Fruit fly (Drosophila melanogaster) whole organism, embryonic: Measurements from ENCODE around the gene ATPsynO.

Experiments
- Adf1 ChIP-seq: fragments of 200-800 bp; sonication (Bioruptor generic); IDR thresholded peaks from 2 replicates; pipeline ENCODE4 v1.3.6; 2022; ENCODE audit warnings: missing biosample characterization, missing genetic modification characterization
- Antp ChIP-seq: fragments of 200-800 bp; sonication (Bioruptor generic); optimal IDR thresholded peaks from 3 replicates; lab custom pipeline; 2016; ENCODE audit warnings: missing biosample characterization, missing genetic modification characterization
- CG10431 ChIP-seq: fragments of 200-800 bp; sonication (Bioruptor generic); optimal IDR thresholded peaks from 3 replicates; lab custom pipeline; 2018; ENCODE audit warnings: missing biosample characterization, mild to moderate bottlenecking, missing genetic modification characterization
- CG11456 ChIP-seq: fragments of 200-800 bp; sonication (Bioruptor generic); IDR thresholded peaks from 3 replicates; pipeline ENCODE4 v1.3.6; 2022; ENCODE audit warnings: missing biosample characterization, missing genetic modification characterization
- CG11695 ChIP-seq: fragments of 200-800 bp; sonication (Bioruptor generic); IDR thresholded peaks from 3 replicates; pipeline ENCODE4 v1.3.6; 2022; ENCODE audit warnings: missing biosample characterization, missing genetic modification characterization
- CG12236 ChIP-seq: fragments of 200-800 bp; sonication (Bioruptor generic); optimal IDR thresholded peaks from 2 replicates; lab custom pipeline; 2016; ENCODE audit warnings: missing biosample characterization, missing genetic modification characterization
- CG12391 ChIP-seq: fragments of 200-800 bp; sonication (Bioruptor generic); optimal IDR thresholded peaks from 3 replicates; lab custom pipeline; 2018; ENCODE audit warnings: missing biosample characterization, mild to moderate bottlenecking, missing genetic modification characterization, moderate library complexity
- CG13775 ChIP-seq: fragments of 200-800 bp; sonication (Bioruptor generic); optimal IDR thresholded peaks from 3 replicates; lab custom pipeline; 2017; ENCODE audit warnings: missing biosample characterization, mild to moderate bottlenecking, missing genetic modification characterization
- CG15601 ChIP-seq: fragments of 200-800 bp; sonication (Bioruptor generic); optimal IDR thresholded peaks from 3 replicates; lab custom pipeline; 2019; ENCODE audit warnings: missing biosample characterization, mild to moderate bottlenecking, missing genetic modification characterization, moderate library complexity
- CG16779 ChIP-seq: fragments of 200-800 bp; sonication (Bioruptor generic); IDR thresholded peaks from 2 replicates; pipeline ENCODE4 v1.3.6; 2022; ENCODE audit warnings: missing biosample characterization, missing genetic modification characterization
- CG17385 ChIP-seq: fragments of 200-800 bp; sonication (Bioruptor generic); optimal IDR thresholded peaks from 3 replicates; lab custom pipeline; 2018; ENCODE audit warnings: missing biosample characterization, mild to moderate bottlenecking, missing genetic modification characterization
- CG17829 ChIP-seq: fragments of 200-800 bp; optimal IDR thresholded peaks from 2 replicates; lab custom pipeline; 2019; ENCODE audit warnings: missing biosample characterization, mild to moderate bottlenecking, missing genetic modification characterization, moderate library complexity
- CG1792 ChIP-seq: fragments of 200-800 bp; sonication (Bioruptor generic); optimal IDR thresholded peaks from 2 replicates; lab custom pipeline; 2016; ENCODE audit warnings: missing biosample characterization, missing genetic modification characterization
- CG2129 ChIP-seq: fragments of 200-800 bp; sonication (Bioruptor generic); IDR thresholded peaks from 2 replicates; pipeline ENCODE4 v1.3.6; 2022; ENCODE audit warnings: missing biosample characterization, missing genetic modification characterization; ENCODE audit not compliant: partially characterized antibody
- CG34224 ChIP-seq: fragments of 200-800 bp; sonication (Bioruptor generic); IDR thresholded peaks from 3 replicates; pipeline ENCODE4 v1.3.6; 2022; ENCODE audit warnings: missing biosample characterization, missing genetic modification characterization; ENCODE audit not compliant: partially characterized antibody
- CG4854 ChIP-seq: fragments of 200-800 bp; sonication (Bioruptor generic); optimal IDR thresholded peaks from 2 replicates; lab custom pipeline; 2016; ENCODE audit warnings: missing biosample characterization, missing genetic modification characterization, inconsistent platforms
- CG6254 ChIP-seq: fragments of 200-800 bp; sonication (Bioruptor generic); optimal IDR thresholded peaks from 3 replicates; lab custom pipeline; 2017; ENCODE audit warnings: mild to moderate bottlenecking, missing biosample characterization, missing genetic modification reagents, missing genetic modification characterization
- CG6765 ChIP-seq: fragments of 200-800 bp; sonication (Bioruptor generic); optimal IDR thresholded peaks from 3 replicates; lab custom pipeline; 2017; ENCODE audit warnings: missing biosample characterization, mild to moderate bottlenecking, missing genetic modification characterization
- CG6813 ChIP-seq: fragments of 200-800 bp; sonication (Bioruptor generic); optimal IDR thresholded peaks from 2 replicates; lab custom pipeline; 2017; ENCODE audit warnings: missing biosample characterization, missing genetic modification characterization, mild to moderate bottlenecking, moderate library complexity, missing genetic modification reagents
- CG6854 ChIP-seq: fragments of 200-800 bp; sonication (Bioruptor generic); optimal IDR thresholded peaks from 3 replicates; lab custom pipeline; 2017; ENCODE audit warnings: missing biosample characterization, mild to moderate bottlenecking, missing genetic modification characterization
- CG7928 ChIP-seq: fragments of 200-800 bp; sonication (Bioruptor generic); optimal IDR thresholded peaks from 2 replicates; lab custom pipeline; 2017; ENCODE audit warnings: missing biosample characterization, mild to moderate bottlenecking, missing genetic modification characterization
- CG9817 ChIP-seq: fragments of 200-800 bp; sonication (Bioruptor generic); optimal IDR thresholded peaks from 2 replicates; lab custom pipeline; 2018; ENCODE audit warnings: missing biosample characterization, mild to moderate bottlenecking, missing genetic modification characterization, moderate library complexity
- D ChIP-seq, 2 experiments: fragments of 200-800 bp in 1 of 2; fragments of >200 bp in 1 of 2; sonication (Bioruptor generic) in 1 of 2; optimal IDR thresholded peaks; 2 replicates in 1 of 2; 3 replicates in 1 of 2; lab custom pipeline; 2017; ENCODE audit warnings: mild to moderate bottlenecking in 1 of 2, missing biosample characterization in 1 of 2, missing genetic modification characterization in 1 of 2, missing genetic modification reagents in 1 of 2
- D19A ChIP-seq: fragments of 200-800 bp; optimal IDR thresholded peaks from 3 replicates; lab custom pipeline; 2019; ENCODE audit warnings: missing biosample characterization, mild to moderate bottlenecking, missing genetic modification characterization, moderate library complexity
- Eip74EF ChIP-seq, 2 experiments: fragments of 200-800 bp in 1 of 2; fragments of >200 bp in 1 of 2; sonication (Bioruptor generic) in 1 of 2; optimal IDR thresholded peaks; 2 replicates each; lab custom pipeline; 2017 to 2019; ENCODE audit warnings: missing biosample characterization in 2 of 2, missing genetic modification characterization in 2 of 2, mild to moderate bottlenecking in 1 of 2, moderate library complexity in 1 of 2
- Hey ChIP-seq: fragments of 200-800 bp; sonication (Bioruptor generic); optimal IDR thresholded peaks from 3 replicates; lab custom pipeline; 2018; ENCODE audit warnings: missing biosample characterization, mild to moderate bottlenecking, missing genetic modification characterization
- HmgZ ChIP-seq: fragments of 200-800 bp; sonication (Bioruptor generic); optimal IDR thresholded peaks from 2 replicates; lab custom pipeline; 2018; ENCODE audit warnings: missing biosample characterization, mild to moderate bottlenecking, missing genetic modification characterization
- Hr78 ChIP-seq, 2 experiments: fragments of 200-800 bp in 1 of 2; fragments of >200 bp in 1 of 2; sonication (Bioruptor generic) in 1 of 2; optimal IDR thresholded peaks; 2 replicates each; lab custom pipeline; 2017 to 2019; ENCODE audit warnings: missing biosample characterization in 2 of 2, missing genetic modification characterization in 2 of 2, mild to moderate bottlenecking in 1 of 2, moderate library complexity in 1 of 2
- Lim3 ChIP-seq: fragments of 200-800 bp; sonication (Bioruptor generic); IDR thresholded peaks from 2 replicates; pipeline ENCODE4 v1.3.6; 2022; ENCODE audit warnings: missing biosample characterization, missing genetic modification characterization
- NFAT ChIP-seq: fragments of 200-800 bp; sonication (Bioruptor generic); IDR thresholded peaks from 2 replicates; pipeline ENCODE4 v1.3.6; 2022; ENCODE audit warnings: missing biosample characterization, missing genetic modification characterization
- Nf-YC ChIP-seq: fragments of 200-800 bp; optimal IDR thresholded peaks from 3 replicates; lab custom pipeline; 2019; ENCODE audit warnings: missing biosample characterization, mild to moderate bottlenecking, missing genetic modification characterization, moderate library complexity
- Oaz ChIP-seq: fragments of 200-800 bp; sonication (Bioruptor generic); IDR thresholded peaks from 2 replicates; pipeline ENCODE4 v1.3.6; 2022; ENCODE audit warnings: missing biosample characterization, missing genetic modification characterization
- Poxn ChIP-seq: fragments of 200-800 bp; sonication (Bioruptor generic); IDR thresholded peaks from 2 replicates; pipeline ENCODE4 v1.3.6; 2022; ENCODE audit warnings: missing biosample characterization, missing genetic modification characterization
- Side ChIP-seq: fragments of 200-800 bp; sonication (Bioruptor generic); optimal IDR thresholded peaks from 2 replicates; lab custom pipeline; 2016; ENCODE audit warnings: missing biosample characterization, missing genetic modification characterization
- Sry-β ChIP-seq: fragments of 200-800 bp; sonication (Bioruptor generic); optimal IDR thresholded peaks from 2 replicates; lab custom pipeline; 2018; ENCODE audit warnings: missing biosample characterization, mild to moderate bottlenecking, missing genetic modification characterization, moderate library complexity
- bbx ChIP-seq: fragments of 200-800 bp; sonication (Bioruptor generic); IDR thresholded peaks from 2 replicates; pipeline ENCODE4 v1.3.6; 2022; ENCODE audit warnings: missing biosample characterization, missing genetic modification characterization; ENCODE audit not compliant: partially characterized antibody
- cato ChIP-seq: fragments of 200-800 bp; sonication (Bioruptor generic); optimal IDR thresholded peaks from 2 replicates; lab custom pipeline; 2016; ENCODE audit warnings: missing biosample characterization, missing genetic modification characterization, borderline replicate concordance
- crp ChIP-seq, 2 experiments: fragments of 200-800 bp; sonication (Bioruptor generic); optimal IDR thresholded peaks; 2 replicates in 1 of 2; 3 replicates in 1 of 2; lab custom pipeline; 2017; ENCODE audit warnings: missing biosample characterization in 2 of 2, missing genetic modification characterization in 2 of 2, mild to moderate bottlenecking in 1 of 2, moderate library complexity in 1 of 2
- eve ChIP-seq, 2 experiments: fragments of >200 bp; optimal IDR thresholded peaks; 2 replicates each; lab custom pipeline; 2017; ENCODE audit warnings: missing biosample characterization in 2 of 2, missing genetic modification characterization in 2 of 2
- eyg ChIP-seq: fragments of 200-800 bp; sonication (Bioruptor generic); optimal IDR thresholded peaks from 3 replicates; lab custom pipeline; 2016; ENCODE audit warnings: missing biosample characterization, missing genetic modification characterization
- fd64A ChIP-seq: fragments of 200-800 bp; sonication (Bioruptor generic); optimal IDR thresholded peaks from 3 replicates; lab custom pipeline; 2018; ENCODE audit warnings: missing biosample characterization, mild to moderate bottlenecking, missing genetic modification characterization
- lab ChIP-seq: fragments of 200-800 bp; sonication (Bioruptor generic); optimal IDR thresholded peaks from 3 replicates; lab custom pipeline; 2017; ENCODE audit warnings: missing biosample characterization, missing genetic modification characterization, mild to moderate bottlenecking, moderate library complexity, missing genetic modification reagents
- lilli ChIP-seq: fragments of 200-800 bp; sonication (Bioruptor generic); optimal IDR thresholded peaks from 3 replicates; lab custom pipeline; 2016; ENCODE audit warnings: missing biosample characterization, missing genetic modification characterization
- mam ChIP-seq: fragments of 200-800 bp; sonication (Bioruptor generic); optimal IDR thresholded peaks from 3 replicates; lab custom pipeline; 2016; ENCODE audit warnings: missing biosample characterization, missing genetic modification characterization
- org-1 ChIP-seq: fragments of 200-800 bp; sonication (Bioruptor generic); optimal IDR thresholded peaks from 2 replicates; lab custom pipeline; 2017; ENCODE audit warnings: missing biosample characterization, missing genetic modification characterization
- shn ChIP-seq: fragments of 200-800 bp; sonication (Bioruptor generic); optimal IDR thresholded peaks from 3 replicates; lab custom pipeline; 2016; ENCODE audit warnings: missing biosample characterization, missing genetic modification characterization
- trh ChIP-seq: fragments of 200-800 bp; sonication (Bioruptor generic); optimal IDR thresholded peaks from 2 replicates; lab custom pipeline; 2016; ENCODE audit warnings: missing biosample characterization, missing genetic modification characterization
- wek ChIP-seq: fragments of 200-800 bp; sonication (Bioruptor generic); optimal IDR thresholded peaks from 3 replicates; lab custom pipeline; 2018; ENCODE audit warnings: missing biosample characterization, mild to moderate bottlenecking, missing genetic modification characterization, moderate library complexity
- zfh1 ChIP-seq: fragments of 200-800 bp; sonication (Bioruptor generic); IDR thresholded peaks from 3 replicates; pipeline ENCODE4 v1.3.6; 2022; ENCODE audit warnings: missing biosample characterization, missing genetic modification characterization

The ATPsynO gene

DNA sequence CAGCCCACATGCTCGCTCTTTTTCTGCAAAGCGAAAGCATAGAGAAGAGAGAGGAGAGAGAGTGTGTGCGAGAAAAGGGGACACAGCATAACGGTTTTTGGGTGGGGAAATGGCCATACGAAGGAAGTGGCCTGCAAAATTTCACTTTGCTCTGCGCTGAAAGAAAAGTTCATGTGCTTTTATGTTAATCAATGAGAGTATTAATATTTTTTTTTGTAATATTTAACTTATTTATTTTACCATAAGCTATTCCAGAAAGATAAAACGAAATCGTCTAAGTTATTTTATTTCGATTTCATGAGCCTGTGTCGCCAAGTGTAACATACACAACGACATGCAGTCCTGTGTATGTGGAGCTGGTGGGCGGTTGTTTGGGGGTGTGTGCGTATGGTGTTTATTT is 14.9 kb upstream of the ATPsynO start (continued):
- TF ChIP-seq Nf-YC (tag; lab: Kevin White, UChicago), result no peak
- no peak for TF ChIP-seq fd64A (GFP tag; lab: Kevin White, UChicago)
- peak; percentile 68; the same call in 1 of the 3 replicates for TF ChIP-seq CG11456 (GFP tag; lab: Robert Waterston, UW)
- no peak for TF ChIP-seq CG16779
- TF ChIP-seq CG4854 (GFP tag; lab: Kevin White, UChicago), result no peak
- peak; percentile 66 for TF ChIP-seq CG13775 (GFP tag; lab: Kevin White, UChicago)
- peak; percentile 59; the same call in 1 of the 2 replicates for TF ChIP-seq Adf1
- TF ChIP-seq cato (GFP tag; lab: Kevin White, UChicago), result no peak
- no peak for TF ChIP-seq shn (GFP tag; lab: Kevin White, UChicago)
- TF ChIP-seq Oaz (GFP tag; lab: Robert Waterston, UW), result 0 out of 2 replicates have a peak, but pooled peaks have one; percentile 21
- peak; percentile 66 for TF ChIP-seq CG6813
- no peak for TF ChIP-seq trh
- peak; percentile 62 for TF ChIP-seq org-1 (GFP tag; lab: Kevin White, UChicago)
- no peak for TF ChIP-seq CG15601 (tag; lab: Kevin White, UChicago)
- TF ChIP-seq CG12236 (GFP tag; lab: Kevin White, UChicago), result no peak
- no peak for TF ChIP-seq eve (GFP tag; optimal IDR thresholded peaks at IDR 0.05; lab: Kevin White, UChicago)
- no peak for TF ChIP-seq CG7928 (GFP tag; lab: Kevin White, UChicago)
- TF ChIP-seq Sry-β (GFP tag; lab: Kevin White, UChicago), result no peak
- peak in 1 of 2 experiments; percentile 2 for TF ChIP-seq crp (GFP tag; optimal IDR thresholded peaks at IDR 0.05; lab: Kevin White, UChicago)
- TF ChIP-seq HmgZ, result peak; percentile 67
- no peak for TF ChIP-seq CG10431
- no peak for TF ChIP-seq D19A (tag; lab: Kevin White, UChicago)
- TF ChIP-seq NFAT, result peak; percentile 51; the same call in 1 of the 2 replicates
- TF ChIP-seq CG6854 (GFP tag; lab: Kevin White, UChicago), result peak; percentile 59
- no peak for TF ChIP-seq wek (GFP tag; lab: Kevin White, UChicago)
- TF ChIP-seq lilli, result peak; percentile 65
- no peak for TF ChIP-seq Eip74EF (GFP tag; optimal IDR thresholded peaks at IDR 0.05; lab: Kevin White, UChicago)
- TF ChIP-seq CG9817 (tag; lab: Kevin White, UChicago), result peak; percentile 69
- TF ChIP-seq eyg (GFP tag; lab: Kevin White, UChicago), result no peak
- no peak for TF ChIP-seq Hr78 (GFP tag; optimal IDR thresholded peaks at IDR 0.05; lab: Kevin White, UChicago)
- TF ChIP-seq CG11695, result peak; percentile 74
- no peak for TF ChIP-seq bbx (GFP tag; lab: Robert Waterston, UW)
- TF ChIP-seq CG6765 (GFP tag; lab: Kevin White, UChicago), result peak; percentile 47
- TF ChIP-seq CG17385 (GFP tag; lab: Kevin White, UChicago), result no peak
- no peak for TF ChIP-seq Side (GFP tag; lab: Kevin White, UChicago)
- TF ChIP-seq Antp (GFP tag; lab: Kevin White, UChicago), result no peak
- no peak for TF ChIP-seq CG34224
- TF ChIP-seq mam (GFP tag; lab: Kevin White, UChicago), result peak; percentile 0
- no peak for TF ChIP-seq CG2129 (GFP tag; lab: Robert Waterston, UW)
- 0 out of 2 replicates have a peak, but pooled peaks have one; percentile 31 for TF ChIP-seq Lim3
- TF ChIP-seq CG12391 (tag; lab: Kevin White, UChicago), result peak; percentile 80
- peak; percentile 43; the same call in 1 of the 2 replicates for TF ChIP-seq Poxn (GFP tag; lab: Robert Waterston, UW)
- TF ChIP-seq D (optimal IDR thresholded peaks at IDR 0.05; lab: Kevin White, UChicago), result no peak
- peak; percentile 35 for TF ChIP-seq D (GFP tag; optimal IDR thresholded peaks at IDR 0.05; lab: Kevin White, UChicago)
- peak; percentile 52 for TF ChIP-seq CG17829 (tag; lab: Kevin White, UChicago)
- TF ChIP-seq Hey (tag; lab: Kevin White, UChicago), result no peak
- no peak for TF ChIP-seq CG1792 (GFP tag; lab: Kevin White, UChicago)
- TF ChIP-seq lab (GFP tag; lab: Kevin White, UChicago), result peak; percentile 92
- 0 out of 3 replicates have a peak, but pooled peaks have one; percentile 45 for TF ChIP-seq zfh1
- no peak for TF ChIP-seq CG6254 (GFP tag; lab: Kevin White, UChicago)
